Worm (Caenorhabditis elegans) whole organism, midembryonic: Measurements from ENCODE around the gene qdpr-1.

Experiments used
- T22C8.4 ChIP-seq: fragments of 200-800 bp; sonication (Bioruptor generic); IDR thresholded peaks from 2 replicates; pipeline ENCODE4 v1.3.6; 2022; ENCODE audit warnings: missing genetic modification characterization, missing compliant biosample characterization
- cog-1 ChIP-seq: sonication (generic microtip); optimal IDR thresholded peaks from 2 replicates; lab custom pipeline; 2016; ENCODE audit warnings: missing genetic modification characterization, missing compliant biosample characterization
- flt-1 ChIP-seq: fragments of 200-800 bp; sonication (Bioruptor generic); IDR thresholded peaks from 2 replicates; pipeline ENCODE4 v1.3.6; 2022; ENCODE audit warnings: missing genetic modification characterization, missing compliant biosample characterization
- klf-2 ChIP-seq: fragments of 200-800 bp; sonication (Bioruptor generic); conservative IDR thresholded peaks from 2 replicates; pipeline ENCODE4 v1.3.6; 2022; ENCODE audit warnings: missing genetic modification reagents, missing genetic modification characterization, missing compliant biosample characterization
- med-1 ChIP-seq: sonication (generic microtip); optimal IDR thresholded peaks from 2 replicates; lab custom pipeline; 2017; ENCODE audit warnings: missing genetic modification characterization, mild to moderate bottlenecking, missing compliant biosample characterization, antibody characterized with exemption, missing genetic modification reagents; ENCODE audit not compliant: insufficient read depth
- ref-1 ChIP-seq: fragments of 200-800 bp; sonication (Bioruptor generic); conservative IDR thresholded peaks from 2 replicates; pipeline ENCODE4 v1.3.6; 2022; ENCODE audit warnings: missing genetic modification reagents, missing genetic modification characterization, missing compliant biosample characterization
- tab-1 ChIP-seq: fragments of 200-800 bp; sonication (Bioruptor generic); IDR thresholded peaks from 2 replicates; pipeline ENCODE4 v1.3.6; 2022; ENCODE audit warnings: missing genetic modification characterization, missing compliant biosample characterization
- ztf-23 ChIP-seq: fragments of 200-800 bp; sonication (Bioruptor generic); IDR thresholded peaks from 2 replicates; pipeline ENCODE4 v1.3.6; 2022; ENCODE audit warnings: missing genetic modification reagents, missing genetic modification characterization, missing compliant biosample characterization
- ztf-29 ChIP-seq: fragments of 200-800 bp; sonication (Bioruptor generic); IDR thresholded peaks from 2 replicates; pipeline ENCODE4 v1.3.6; 2022; ENCODE audit warnings: missing genetic modification reagents, missing genetic modification characterization, missing compliant biosample characterization

Gene qdpr-1

ce11 chrIII:13423414-13423813 is 29.7 kb downstream of the qdpr-1 start, which contains the start of gene exo-1:
TSS of gene exo-1 (plus strand) at chrIII:13423514.
- TF ChIP-seq cog-1 (tag; lab: Kevin White, UChicago) (no peak), ref-1 (GFP tag; lab: Robert Waterston, UW) (no peak), flt-1 (GFP tag; lab: Robert Waterston, UW) (no peak)

- no peak for TF ChIP-seq ztf-23 (GFP tag; lab: Robert Waterston, UW)
- TF ChIP-seq ref-1 (GFP tag; lab: Robert Waterston, UW) = no peak
- TF ChIP-seq klf-2 (GFP tag; lab: Robert Waterston, UW) = no peak
- TF ChIP-seq cog-1 (tag; lab: Kevin White, UChicago) = no peak
- no peak for TF ChIP-seq med-1 (GFP tag; lab: Kevin White, UChicago)
- no peak for TF ChIP-seq ztf-29 (GFP tag; lab: Robert Waterston, UW)
- no peak for TF ChIP-seq tab-1 (GFP tag; lab: Robert Waterston, UW)
- TF ChIP-seq flt-1 (GFP tag; lab: Robert Waterston, UW) = no peak
- no peak for TF ChIP-seq T22C8.4 (GFP tag; lab: Robert Waterston, UW)
These were observed 32.3 kb downstream of the qdpr-1 start, which contains the start of gene cope-1 for ce11 chrIII:13426036-13426435. TSS of gene cope-1 (plus strand) at chrIII:13426264.

- TF ChIP-seq klf-2 (GFP tag; lab: Robert Waterston, UW) = no peak
- TF ChIP-seq flt-1 (GFP tag; lab: Robert Waterston, UW) = no peak
- no peak for TF ChIP-seq med-1 (GFP tag; lab: Kevin White, UChicago)
- TF ChIP-seq ztf-29 (GFP tag; lab: Robert Waterston, UW) = no peak
- no peak for TF ChIP-seq tab-1 (GFP tag; lab: Robert Waterston, UW)
- TF ChIP-seq ref-1 (GFP tag; lab: Robert Waterston, UW) = no peak
- TF ChIP-seq cog-1 (tag; lab: Kevin White, UChicago) = no peak
- no peak for TF ChIP-seq ztf-23 (GFP tag; lab: Robert Waterston, UW)
- no peak for TF ChIP-seq T22C8.4 (GFP tag; lab: Robert Waterston, UW)
These were observed 34.1 kb downstream of the qdpr-1 start for ce11 chrIII:13427817-13428216.

ce11 chrIII:13429668-13430067 is 36.0 kb downstream of the qdpr-1 start, which contains the start of gene bli-5:
TSS of gene bli-5 (minus strand) at chrIII:13429768.
- no peak for TF ChIP-seq ztf-23 (GFP tag; lab: Robert Waterston, UW)
- no peak for TF ChIP-seq T22C8.4 (GFP tag; lab: Robert Waterston, UW)
- no peak for TF ChIP-seq tab-1 (GFP tag; lab: Robert Waterston, UW)
- TF ChIP-seq ref-1 (GFP tag; lab: Robert Waterston, UW) = no peak
- TF ChIP-seq flt-1 (GFP tag; lab: Robert Waterston, UW) = no peak
- no peak for TF ChIP-seq klf-2 (GFP tag; lab: Robert Waterston, UW)
- no peak for TF ChIP-seq cog-1 (tag; lab: Kevin White, UChicago)

- TF ChIP-seq med-1 (GFP tag; lab: Kevin White, UChicago) (no peak), flt-1 (GFP tag; lab: Robert Waterston, UW) (no peak), cog-1 (tag; lab: Kevin White, UChicago) (no peak), klf-2 (GFP tag; lab: Robert Waterston, UW) (no peak), ztf-29 (GFP tag; lab: Robert Waterston, UW) (no peak), T22C8.4 (GFP tag; lab: Robert Waterston, UW) (no peak), ref-1 (GFP tag; lab: Robert Waterston, UW) (no peak)
These were observed 36.5 kb downstream of the qdpr-1 start, which contains the start of gene trf-1 for ce11 chrIII:13430162-13430561. TSS of gene trf-1 (plus strand) at chrIII:13430462.

ce11 chrIII:13434404-13434803 is 40.7 kb downstream of the qdpr-1 start, which contains the start of gene F45G2.7:
TSS of gene F45G2.7 (minus strand) at chrIII:13434504.
- TF ChIP-seq med-1 (GFP tag; lab: Kevin White, UChicago) = no peak
- TF ChIP-seq ref-1 (GFP tag; lab: Robert Waterston, UW) = no peak
- TF ChIP-seq T22C8.4 (GFP tag; lab: Robert Waterston, UW) = no peak
- no peak for TF ChIP-seq cog-1 (tag; lab: Kevin White, UChicago)
- no peak for TF ChIP-seq ztf-23 (GFP tag; lab: Robert Waterston, UW)
- no peak for TF ChIP-seq tab-1 (GFP tag; lab: Robert Waterston, UW)
- TF ChIP-seq flt-1 (GFP tag; lab: Robert Waterston, UW) = no peak
- no peak for TF ChIP-seq ztf-29 (GFP tag; lab: Robert Waterston, UW)

ce11 chrIII:13435570-13435969 is 41.9 kb downstream of the qdpr-1 start, which contains the start of gene F45G2.8:
TSS of gene F45G2.8 (minus strand) at chrIII:13435670.
- TF ChIP-seq med-1 (GFP tag; lab: Kevin White, UChicago) = no peak
- TF ChIP-seq tab-1 (GFP tag; lab: Robert Waterston, UW) = no peak
- no peak for TF ChIP-seq ztf-23 (GFP tag; lab: Robert Waterston, UW)
- TF ChIP-seq ref-1 (GFP tag; lab: Robert Waterston, UW) = no peak

ce11 chrIII:13436843-13437242 is 43.1 kb downstream of the qdpr-1 start, which contains the start of gene F45G2.9:
TSS of gene F45G2.9 (minus strand) at chrIII:13436943.
- no peak for TF ChIP-seq cog-1 (tag; lab: Kevin White, UChicago)
- no peak for TF ChIP-seq ref-1 (GFP tag; lab: Robert Waterston, UW)
- no peak for TF ChIP-seq flt-1 (GFP tag; lab: Robert Waterston, UW)
- TF ChIP-seq tab-1 (GFP tag; lab: Robert Waterston, UW) = no peak
- TF ChIP-seq ztf-23 (GFP tag; lab: Robert Waterston, UW) = no peak
- no peak for TF ChIP-seq klf-2 (GFP tag; lab: Robert Waterston, UW)
- no peak for TF ChIP-seq med-1 (GFP tag; lab: Kevin White, UChicago)
- no peak for TF ChIP-seq T22C8.4 (GFP tag; lab: Robert Waterston, UW)
- no peak for TF ChIP-seq ztf-29 (GFP tag; lab: Robert Waterston, UW)

- TF ChIP-seq flt-1 (GFP tag; lab: Robert Waterston, UW) (no peak), ref-1 (GFP tag; lab: Robert Waterston, UW) (no peak), klf-2 (GFP tag; lab: Robert Waterston, UW) (no peak), med-1 (GFP tag; lab: Kevin White, UChicago) (no peak), cog-1 (tag; lab: Kevin White, UChicago) (no peak), T22C8.4 (GFP tag; lab: Robert Waterston, UW) (no peak), ztf-29 (GFP tag; lab: Robert Waterston, UW) (no peak), ztf-23 (GFP tag; lab: Robert Waterston, UW) (no peak), tab-1 (GFP tag; lab: Robert Waterston, UW) (no peak)
These were observed 45.7 kb downstream of the qdpr-1 start, which contains the start of gene ciao-2B for ce11 chrIII:13439415-13439814. TSS of gene ciao-2B (minus strand) at chrIII:13439544.
